Fruit fly (Drosophila melanogaster): Measurements from ENCODE around the gene Ugt303B1.

Gene Ugt303B1

dm6 chr3R:23486743-23487142, 49.8 kb downstream of the Ugt303B1 start (continued):
- TF ChIP-seq Hr38 (GFP tag; optimal IDR thresholded peaks at IDR 0.05) (no peak), CG6163 (GFP tag; IDR thresholded peaks at IDR 0.05) (peak; percentile 70), CG9139 (GFP tag; optimal IDR thresholded peaks at IDR 0.05) (no peak), CG8319 (GFP tag; optimal IDR thresholded peaks at IDR 0.05) (peak; percentile 75), topi (GFP tag; optimal IDR thresholded peaks at IDR 0.05) (peak; percentile 89), Ets96B (tag; optimal IDR thresholded peaks at IDR 0.05) (no peak), Eip93F (GFP tag; optimal IDR thresholded peaks at IDR 0.05) (peak; percentile 58), CG8632 (GFP tag; optimal IDR thresholded peaks at IDR 0.05) (peak; percentile 81), Ets21C (GFP tag; optimal IDR thresholded peaks at IDR 0.05) (peak; percentile 86), CG3919 (GFP tag; optimal IDR thresholded peaks at IDR 0.05) (peak; percentile 84), esn (GFP tag; optimal IDR thresholded peaks at IDR 0.05) (peak; percentile 91), CG6792 (GFP tag; optimal IDR thresholded peaks at IDR 0.05) (peak; percentile 88), CG31627 (GFP tag; optimal IDR thresholded peaks at IDR 0.05) (peak; percentile 88), Gug (GFP tag; IDR thresholded peaks at IDR 0.05) (no peak), ss (GFP tag; optimal IDR thresholded peaks at IDR 0.05) (peak in 1 of 2 experiments; percentile 22), Smox (GFP tag; optimal IDR thresholded peaks at IDR 0.05) (peak; percentile 88), pdm3 (GFP tag; optimal IDR thresholded peaks at IDR 0.05) (peak; percentile 83), CG34406 (GFP tag; optimal IDR thresholded peaks at IDR 0.05) (peak; percentile 82), svp (GFP tag) (peak; percentile 95), CG1621 (tag; optimal IDR thresholded peaks at IDR 0.05) (no peak), CG10669 (GFP tag; optimal IDR thresholded peaks at IDR 0.05) (peak; percentile 2), CG6808 (GFP tag; optimal IDR thresholded peaks at IDR 0.05) (no peak), lz (GFP tag; optimal IDR thresholded peaks at IDR 0.05) (peak; percentile 87), fd85E (GFP tag; optimal IDR thresholded peaks at IDR 0.05) (peak; percentile 61), CG32006 (GFP tag; optimal IDR thresholded peaks at IDR 0.05) (peak; percentile 3), CG11762 (GFP tag; optimal IDR thresholded peaks at IDR 0.05; ENCODE audit: insufficient read depth) (peak; percentile 50), OdsH (GFP tag; optimal IDR thresholded peaks at IDR 0.05) (peak; percentile 73), dsx (GFP tag; optimal IDR thresholded peaks at IDR 0.05; ENCODE audit: poor library complexity, severe bottlenecking) (no peak), fd59A (GFP tag; optimal IDR thresholded peaks at IDR 0.05) (no peak), fkh (GFP tag; optimal IDR thresholded peaks at IDR 0.05) (no peak), eg (GFP tag; IDR thresholded peaks at IDR 0.05) (no peak), net (GFP tag; optimal IDR thresholded peaks at IDR 0.05) (peak; percentile 68), Blimp-1 (GFP tag; optimal IDR thresholded peaks at IDR 0.05) (peak; percentile 76), dac (GFP tag; optimal IDR thresholded peaks at IDR 0.05) (no peak), CG15336 (GFP tag; IDR thresholded peaks at IDR 0.05) (no peak)

All from whole organism, prepupa.